Worm (Caenorhabditis elegans) whole organism, L1 larva: ENCODE measurements around the gene Y57G11B.3.

Source experiments
- C04F5.9 ChIP-seq: sonication (generic microtip); optimal IDR thresholded peaks from 2 replicates; lab custom pipeline; 2016; ENCODE audit warnings: missing genetic modification characterization, missing compliant biosample characterization
- C16A3.4 ChIP-seq: fragments of 150-350 bp; optimal IDR thresholded peaks from 2 replicates; lab custom pipeline; 2014; ENCODE audit warnings: missing biosample characterization, missing genetic modification characterization
- aha-1 ChIP-seq: fragments of 150-350 bp; optimal IDR thresholded peaks from 2 replicates; lab custom pipeline; 2014; ENCODE audit warnings: missing biosample characterization, missing genetic modification characterization
- aly-2 ChIP-seq: fragments of 150-350 bp; optimal IDR thresholded peaks from 2 replicates; lab custom pipeline; 2014; ENCODE audit warnings: missing biosample characterization, missing genetic modification characterization
- blmp-1 ChIP-seq: fragments of 150-350 bp; optimal IDR thresholded peaks from 2 replicates; lab custom pipeline; 2014; ENCODE audit warnings: missing biosample characterization, missing genetic modification characterization
- ceh-63 ChIP-seq: fragments of 200-800 bp; sonication (Bioruptor generic); optimal IDR thresholded peaks from 2 replicates; lab custom pipeline; 2018; ENCODE audit warnings: mild to moderate bottlenecking, missing genetic modification characterization, missing compliant biosample characterization
- ceh-8 ChIP-seq: fragments of 200-800 bp; sonication (Bioruptor generic); optimal IDR thresholded peaks from 2 replicates; lab custom pipeline; 2018; ENCODE audit warnings: mild to moderate bottlenecking, missing genetic modification characterization, moderate library complexity, missing compliant biosample characterization
- ceh-88 ChIP-seq: fragments of 200-800 bp; sonication (Bioruptor generic); IDR thresholded peaks from 2 replicates; pipeline ENCODE4 v1.3.6; 2022; ENCODE audit warnings: missing genetic modification characterization, missing compliant biosample characterization
- ceh-90 ChIP-seq: sonication (generic microtip); optimal IDR thresholded peaks from 2 replicates; lab custom pipeline; 2016; ENCODE audit warnings: missing genetic modification characterization, missing compliant biosample characterization
- ces-1 ChIP-seq: fragments of 150-350 bp; optimal IDR thresholded peaks from 2 replicates; lab custom pipeline; 2014; ENCODE audit warnings: missing biosample characterization, missing genetic modification reagents, missing genetic modification characterization
- dsc-1 ChIP-seq: sonication (generic microtip); optimal IDR thresholded peaks from 2 replicates; lab custom pipeline; 2016; ENCODE audit warnings: mild to moderate bottlenecking, missing genetic modification characterization, missing compliant biosample characterization
- efl-1 ChIP-seq, 4 experiments: fragments of 150-350 bp; optimal IDR thresholded peaks in 3 of 4; peaks in 1 of 4; 1 replicate in 1 of 4; 2 replicates in 3 of 4; lab custom pipeline; 2014; ENCODE audit warnings: missing biosample characterization in 2 of 4, missing genetic modification characterization in 2 of 4, missing genetic modification reagents in 2 of 4
- egl-13 ChIP-seq: sonication (generic microtip); optimal IDR thresholded peaks from 2 replicates; lab custom pipeline; 2016; ENCODE audit warnings: missing genotype, missing genetic modification reagents, missing genetic modification characterization, missing compliant biosample characterization
- egl-27 ChIP-seq, 2 experiments: fragments of 150-350 bp in 1 of 2; sonication (generic microtip); optimal IDR thresholded peaks; 3 replicates each; lab custom pipeline; 2017 to 2018; ENCODE audit warnings: missing biosample characterization in 2 of 2, missing genetic modification characterization in 2 of 2, missing genetic modification reagents in 2 of 2
- elt-2 ChIP-seq: sonication (generic microtip); optimal IDR thresholded peaks from 2 replicates; lab custom pipeline; 2016; ENCODE audit warnings: missing genetic modification characterization, mild to moderate bottlenecking, inconsistent platforms, missing compliant biosample characterization, missing genetic modification reagents
- elt-3 ChIP-seq, 6 experiments: fragments of 150-350 bp in 1 of 6; sonication (generic microtip); optimal IDR thresholded peaks; 2 replicates each; lab custom pipeline; 2017 to 2018; ENCODE audit warnings: missing biosample characterization in 6 of 6, missing genetic modification characterization in 6 of 6, inconsistent platforms in 1 of 6
- fkh-10 ChIP-seq: sonication (generic microtip); optimal IDR thresholded peaks from 2 replicates; lab custom pipeline; 2017; ENCODE audit warnings: missing biosample characterization, missing genetic modification reagents, missing genetic modification characterization
- fkh-4 ChIP-seq: sonication (generic microtip); optimal IDR thresholded peaks from 2 replicates; lab custom pipeline; 2016; ENCODE audit warnings: missing compliant biosample characterization, missing genetic modification characterization, borderline replicate concordance
- fkh-8 ChIP-seq: sonication (generic microtip); optimal IDR thresholded peaks from 2 replicates; lab custom pipeline; 2016; ENCODE audit warnings: mild to moderate bottlenecking, missing genetic modification characterization, missing compliant biosample characterization
- hlh-4 ChIP-seq: sonication (generic microtip); optimal IDR thresholded peaks from 2 replicates; lab custom pipeline; 2016; ENCODE audit warnings: mild to moderate bottlenecking, missing genetic modification characterization, missing compliant biosample characterization
- hpl-2 ChIP-seq: fragments of 150-350 bp; optimal IDR thresholded peaks from 2 replicates; lab custom pipeline; 2014; ENCODE audit warnings: missing biosample characterization, missing genetic modification reagents, missing genetic modification characterization
- irx-1 ChIP-seq: sonication (generic microtip); optimal IDR thresholded peaks from 2 replicates; lab custom pipeline; 2016; ENCODE audit warnings: missing genetic modification characterization, missing compliant biosample characterization
- isw-1 ChIP-seq: fragments of 200-800 bp; sonication (Bioruptor generic); IDR thresholded peaks from 2 replicates; pipeline ENCODE4 v1.3.6; 2022; ENCODE audit warnings: missing genetic modification characterization, missing compliant biosample characterization
- lin-15B ChIP-seq: fragments of 150-350 bp; sonication (generic microtip); optimal IDR thresholded peaks from 3 replicates; lab custom pipeline; 2014; ENCODE audit warnings: missing biosample characterization, missing genetic modification characterization
- lir-3 ChIP-seq: sonication (generic microtip); optimal IDR thresholded peaks from 2 replicates; lab custom pipeline; 2016; ENCODE audit warnings: mild to moderate bottlenecking, missing genetic modification characterization, moderate library complexity, missing compliant biosample characterization; ENCODE audit not compliant: poor library complexity
- mab-9 ChIP-seq: fragments of 200-800 bp; sonication (Bioruptor generic); IDR thresholded peaks from 2 replicates; pipeline ENCODE4 v1.3.6; 2022; ENCODE audit warnings: missing genetic modification reagents, missing genetic modification characterization, missing compliant biosample characterization
- mef-2 ChIP-seq: fragments of 150-350 bp; optimal IDR thresholded peaks from 2 replicates; lab custom pipeline; 2014; ENCODE audit warnings: missing biosample characterization, missing genetic modification characterization
- mep-1 ChIP-seq: fragments of 150-350 bp; optimal IDR thresholded peaks from 2 replicates; lab custom pipeline; 2014; ENCODE audit warnings: missing biosample characterization, missing genetic modification characterization
- nhr-20 ChIP-seq: sonication (generic microtip); optimal IDR thresholded peaks from 2 replicates; lab custom pipeline; 2016; ENCODE audit warnings: mild to moderate bottlenecking, missing genetic modification characterization, missing compliant biosample characterization
- nhr-237 ChIP-seq: fragments of 150-350 bp; optimal IDR thresholded peaks from 2 replicates; lab custom pipeline; 2014; ENCODE audit warnings: missing biosample characterization, missing genetic modification characterization
- nhr-47 ChIP-seq: sonication (generic microtip); optimal IDR thresholded peaks from 2 replicates; lab custom pipeline; 2016; ENCODE audit warnings: mild to moderate bottlenecking, missing genetic modification characterization, moderate library complexity, missing compliant biosample characterization
- nhr-84 ChIP-seq: sonication (generic microtip); optimal IDR thresholded peaks from 2 replicates; lab custom pipeline; 2017; ENCODE audit warnings: missing biosample characterization, missing genetic modification characterization
- nhr-90 ChIP-seq: sonication (generic microtip); optimal IDR thresholded peaks from 2 replicates; lab custom pipeline; 2016; ENCODE audit warnings: mild to moderate bottlenecking, missing genetic modification characterization, missing compliant biosample characterization; ENCODE audit not compliant: poor library complexity
- pag-3 ChIP-seq: sonication (generic microtip); optimal IDR thresholded peaks from 2 replicates; lab custom pipeline; 2017; ENCODE audit warnings: missing genetic modification characterization, mild to moderate bottlenecking, missing compliant biosample characterization, antibody characterized with exemption, borderline replicate concordance; ENCODE audit not compliant: insufficient read depth
- pax-3 ChIP-seq: fragments of 200-800 bp; sonication (Bioruptor generic); optimal IDR thresholded peaks from 2 replicates; lab custom pipeline; 2018; ENCODE audit warnings: mild to moderate bottlenecking, missing genetic modification characterization, moderate library complexity, missing compliant biosample characterization
- pqm-1 ChIP-seq: sonication (generic microtip); optimal IDR thresholded peaks from 3 replicates; lab custom pipeline; 2017; ENCODE audit warnings: missing biosample characterization, missing genetic modification characterization
- rnt-1 ChIP-seq: sonication (generic microtip); optimal IDR thresholded peaks from 2 replicates; lab custom pipeline; 2016; ENCODE audit warnings: mild to moderate bottlenecking, missing genetic modification characterization, moderate library complexity, missing compliant biosample characterization
- skn-1 ChIP-seq: fragments of 150-350 bp; optimal IDR thresholded peaks from 2 replicates; lab custom pipeline; 2014; ENCODE audit warnings: missing biosample characterization, missing genetic modification characterization
- sptf-1 ChIP-seq: fragments of 150-350 bp; optimal IDR thresholded peaks from 2 replicates; lab custom pipeline; 2014; ENCODE audit warnings: missing biosample characterization, missing genetic modification characterization
- sup-37 ChIP-seq: fragments of 200-800 bp; sonication (Bioruptor generic); optimal IDR thresholded peaks from 2 replicates; lab custom pipeline; 2018; ENCODE audit warnings: mild to moderate bottlenecking, missing genetic modification characterization, missing compliant biosample characterization
- swsn-7 ChIP-seq: sonication (generic microtip); optimal IDR thresholded peaks from 2 replicates; lab custom pipeline; 2016; ENCODE audit warnings: missing genetic modification characterization, missing compliant biosample characterization
- tlp-1 ChIP-seq: fragments of 150-350 bp; optimal IDR thresholded peaks from 2 replicates; lab custom pipeline; 2014; ENCODE audit warnings: missing biosample characterization, missing genetic modification characterization
- unc-30 ChIP-seq: sonication (generic microtip); optimal IDR thresholded peaks from 2 replicates; lab custom pipeline; 2017; ENCODE audit warnings: missing biosample characterization, missing genetic modification characterization
- unc-86 ChIP-seq: sonication (generic microtip); optimal IDR thresholded peaks from 2 replicates; lab custom pipeline; 2016; ENCODE audit warnings: missing genetic modification characterization, missing compliant biosample characterization
- vab-15 ChIP-seq: sonication (generic microtip); optimal IDR thresholded peaks from 2 replicates; lab custom pipeline; 2017; ENCODE audit warnings: missing genotype, mild to moderate bottlenecking, missing genetic modification characterization, missing compliant biosample characterization
- zag-1 ChIP-seq: fragments of 150-350 bp; optimal IDR thresholded peaks from 2 replicates; lab custom pipeline; 2014; ENCODE audit warnings: missing biosample characterization, missing genetic modification characterization
- zip-4 ChIP-seq: fragments of 200-800 bp; sonication (Bioruptor generic); optimal IDR thresholded peaks from 2 replicates; lab custom pipeline; 2018; ENCODE audit warnings: mild to moderate bottlenecking, missing genetic modification characterization, moderate library complexity, missing compliant biosample characterization
- ztf-11 ChIP-seq, 2 experiments: sonication (generic microtip); optimal IDR thresholded peaks; 2 replicates each; lab custom pipeline; 2016 to 2017; ENCODE audit warnings: missing genetic modification characterization in 2 of 2, missing biosample characterization in 1 of 2, missing compliant biosample characterization in 1 of 2
- ztf-4 ChIP-seq: fragments of 150-350 bp; optimal IDR thresholded peaks from 2 replicates; lab custom pipeline; 2014; ENCODE audit warnings: missing biosample characterization, missing genetic modification characterization

The Y57G11B.3 gene

ce11 chrIV:14613375-14613774 is 39.2 kb upstream of the Y57G11B.3 start (continued):
- no peak for TF ChIP-seq hpl-2 (GFP tag; lab: Kevin White, UChicago)
- no peak for TF ChIP-seq C16A3.4
- TF ChIP-seq unc-86 (tag; lab: Kevin White, UChicago): no peak
- TF ChIP-seq aha-1 (tag; lab: Kevin White, UChicago): no peak
- TF ChIP-seq fkh-10 (GFP tag; lab: Kevin White, UChicago): no peak
- no peak for TF ChIP-seq pax-3 (tag; lab: Kevin White, UChicago)
- no peak for TF ChIP-seq mep-1

- no peak for TF ChIP-seq hlh-4 (tag; lab: Kevin White, UChicago)
- TF ChIP-seq lin-15B (tag; lab: Kevin White, UChicago): no peak
- no peak for TF ChIP-seq ztf-11 (tag; optimal IDR thresholded peaks at IDR 0.05; lab: Kevin White, UChicago)
- TF ChIP-seq unc-30 (tag; lab: Kevin White, UChicago): no peak
- peak; percentile 34 for TF ChIP-seq C16A3.4
- TF ChIP-seq unc-86 (tag; lab: Kevin White, UChicago): peak; percentile 9
- TF ChIP-seq zag-1 (tag; lab: Kevin White, UChicago): no peak
- peak in 1 of 2 experiments; percentile 4 for TF ChIP-seq egl-27 (tag; optimal IDR thresholded peaks at IDR 0.05; lab: Kevin White, UChicago)
- peak; percentile 53 for TF ChIP-seq nhr-47 (tag; lab: Kevin White, UChicago)
- TF ChIP-seq sup-37: no peak
- TF ChIP-seq irx-1 (tag; lab: Kevin White, UChicago): no peak
- TF ChIP-seq skn-1 (tag; lab: Kevin White, UChicago): no peak
- TF ChIP-seq pag-3 (tag; lab: Kevin White, UChicago): no peak
- TF ChIP-seq mef-2 (tag; lab: Kevin White, UChicago): no peak
- TF ChIP-seq ceh-63 (GFP tag; lab: Kevin White, UChicago): no peak
- TF ChIP-seq egl-13 (tag; lab: Kevin White, UChicago): no peak
- no peak for TF ChIP-seq isw-1 (GFP tag; lab: Robert Waterston, UW)
- no peak for TF ChIP-seq sptf-1
- TF ChIP-seq elt-2 (tag; lab: Kevin White, UChicago): peak; percentile 30
- peak; percentile 4 for TF ChIP-seq dsc-1 (tag; lab: Kevin White, UChicago)
- TF ChIP-seq zip-4 (GFP tag; lab: Kevin White, UChicago): no peak
- TF ChIP-seq tlp-1: no peak
- TF ChIP-seq blmp-1 (tag; lab: Kevin White, UChicago): peak; percentile 77
- no peak for TF ChIP-seq ces-1 (GFP tag; lab: Kevin White, UChicago)
- peak; percentile 55 for TF ChIP-seq rnt-1 (tag; lab: Kevin White, UChicago)
- no peak for TF ChIP-seq fkh-4
- no peak for TF ChIP-seq fkh-8
- no peak for TF ChIP-seq C04F5.9 (tag; lab: Kevin White, UChicago)
- peak; percentile 55; the same call in 1 of the 2 replicates for TF ChIP-seq ceh-88 (GFP tag; lab: Robert Waterston, UW)
- TF ChIP-seq pqm-1 (tag; lab: Kevin White, UChicago): no peak
- no peak for TF ChIP-seq nhr-84 (tag; lab: Kevin White, UChicago)
- TF ChIP-seq ceh-8 (GFP tag; lab: Kevin White, UChicago): no peak
- TF ChIP-seq lir-3 (tag; lab: Kevin White, UChicago): no peak
- TF ChIP-seq elt-3 (tag; optimal IDR thresholded peaks at IDR 0.05; lab: Kevin White, UChicago): peak in 5 of 6 experiments; percentile 2 to 82 (median 67)
- TF ChIP-seq swsn-7 (tag; lab: Kevin White, UChicago): no peak
- no peak for TF ChIP-seq ceh-90 (tag; lab: Kevin White, UChicago)
- no peak for TF ChIP-seq mab-9 (GFP tag; lab: Robert Waterston, UW)
- peak; percentile 14 for TF ChIP-seq vab-15
- peak; percentile 34 for TF ChIP-seq ztf-4 (tag; lab: Kevin White, UChicago)
- TF ChIP-seq nhr-237 (tag; lab: Kevin White, UChicago): no peak
- peak; percentile 1 to 24 for TF ChIP-seq efl-1 (optimal IDR thresholded peaks at IDR 0.05; lab: Kevin White, UChicago)
- TF ChIP-seq efl-1 (GFP tag; optimal IDR thresholded peaks at IDR 0.05 in 1 of 2; lab: Kevin White, UChicago): peak in 1 of 2 experiments; percentile 94
- TF ChIP-seq nhr-90 (tag; lab: Kevin White, UChicago): peak; percentile 73
- TF ChIP-seq aly-2 (tag; lab: Kevin White, UChicago): no peak
- TF ChIP-seq nhr-20 (tag; lab: Kevin White, UChicago): peak; percentile 94
Measured at ce11 chrIV:14612547-14613329, 38.6 kb upstream of the Y57G11B.3 start.
